Worm (Caenorhabditis elegans) whole organism, L4/young adult: Measurements from ENCODE around the gene F54D10.7.

Experiments used
- W03F9.2 ChIP-seq: fragments of 150-350 bp; optimal IDR thresholded peaks from 2 replicates; lab custom pipeline; 2014; ENCODE audit warnings: missing biosample characterization, missing genetic modification characterization
- dao-5 ChIP-seq: sonication (generic microtip); optimal IDR thresholded peaks from 2 replicates; lab custom pipeline; 2016; ENCODE audit warnings: missing genotype, missing genetic modification characterization, moderate library complexity, missing compliant biosample characterization
- him-1 ChIP-seq: sonication (generic microtip); optimal IDR thresholded peaks from 2 replicates; lab custom pipeline; 2016; ENCODE audit warnings: missing genotype, missing genetic modification reagents, missing genetic modification characterization, missing compliant biosample characterization

Gene F54D10.7

ce11 chrII:3788356-3788962, 32.6 kb downstream of the F54D10.7 start:
- TF ChIP-seq dao-5 (tag; lab: Kevin White, UChicago): no peak
- no peak for TF ChIP-seq W03F9.2 (tag; lab: Kevin White, UChicago)
- no peak for TF ChIP-seq him-1 (tag; lab: Kevin White, UChicago)

ce11 chrII:3787151-3787550, 33.9 kb downstream of the F54D10.7 start, which contains the start of gene T24E12.13:
TSS of gene T24E12.13 (plus strand) at chrII:3787451.
- TF ChIP-seq W03F9.2 (tag; lab: Kevin White, UChicago): no peak
- TF ChIP-seq dao-5 (tag; lab: Kevin White, UChicago): no peak
- no peak for TF ChIP-seq him-1 (tag; lab: Kevin White, UChicago)

ce11 chrII:3786538-3786937, 34.6 kb downstream of the F54D10.7 start:
- TF ChIP-seq W03F9.2 (tag; lab: Kevin White, UChicago): no peak
- no peak for TF ChIP-seq him-1 (tag; lab: Kevin White, UChicago)
- no peak for TF ChIP-seq dao-5 (tag; lab: Kevin White, UChicago)

- TF ChIP-seq W03F9.2 (tag; lab: Kevin White, UChicago) (no peak), dao-5 (tag; lab: Kevin White, UChicago) (no peak), him-1 (tag; lab: Kevin White, UChicago) (no peak)
These were observed 35.3 kb downstream of the F54D10.7 start for ce11 chrII:3785756-3786155.

ce11 chrII:3785257-3785656, 35.8 kb downstream of the F54D10.7 start, which contains the start of gene T24E12.1:
TSS of gene T24E12.1 (plus strand) at chrII:3785557.
- TF ChIP-seq dao-5 (tag; lab: Kevin White, UChicago) (no peak), him-1 (tag; lab: Kevin White, UChicago) (no peak), W03F9.2 (tag; lab: Kevin White, UChicago) (no peak)

- TF ChIP-seq dao-5 (tag; lab: Kevin White, UChicago) (no peak), W03F9.2 (tag; lab: Kevin White, UChicago) (no peak), him-1 (tag; lab: Kevin White, UChicago) (no peak)
These were observed 38.6 kb downstream of the F54D10.7 start, which contains the start of gene T24E12.2 for ce11 chrII:3782309-3783000. TSS of gene T24E12.2 (plus strand) at chrII:3782950.

ce11 chrII:3781238-3781637, 39.9 kb downstream of the F54D10.7 start:
- TF ChIP-seq W03F9.2 (tag; lab: Kevin White, UChicago) (no peak), dao-5 (tag; lab: Kevin White, UChicago) (no peak), him-1 (tag; lab: Kevin White, UChicago) (no peak)

- no peak for TF ChIP-seq him-1 (tag; lab: Kevin White, UChicago)
- no peak for TF ChIP-seq dao-5 (tag; lab: Kevin White, UChicago)
- TF ChIP-seq W03F9.2 (tag; lab: Kevin White, UChicago): no peak
These were observed 41.6 kb downstream of the F54D10.7 start, which contains the start of gene T24E12.11 for ce11 chrII:3779463-3779862. TSS of gene T24E12.11 (minus strand) at chrII:3779563.

ce11 chrII:3777802-3778201, 43.3 kb downstream of the F54D10.7 start:
- TF ChIP-seq him-1 (tag; lab: Kevin White, UChicago) (no peak), W03F9.2 (tag; lab: Kevin White, UChicago) (no peak), dao-5 (tag; lab: Kevin White, UChicago) (no peak)

ce11 chrII:3775719-3776118, 45.4 kb downstream of the F54D10.7 start, which contains the start of gene T24E12.3:
TSS of gene T24E12.3 (plus strand) at chrII:3776019.
- TF ChIP-seq dao-5 (tag; lab: Kevin White, UChicago): no peak
- TF ChIP-seq him-1 (tag; lab: Kevin White, UChicago): no peak
- no peak for TF ChIP-seq W03F9.2 (tag; lab: Kevin White, UChicago)

- no peak for TF ChIP-seq dao-5 (tag; lab: Kevin White, UChicago)
- no peak for TF ChIP-seq W03F9.2 (tag; lab: Kevin White, UChicago)
These were observed 48.0 kb downstream of the F54D10.7 start, which contains the start of gene T24E12.10 for ce11 chrII:3773130-3773529. TSS of gene T24E12.10 (minus strand) at chrII:3773230.

ce11 chrII:3771640-3772039, 49.5 kb downstream of the F54D10.7 start:
- TF ChIP-seq W03F9.2 (tag; lab: Kevin White, UChicago) (no peak), dao-5 (tag; lab: Kevin White, UChicago) (no peak), him-1 (tag; lab: Kevin White, UChicago) (no peak)
